Worm (Caenorhabditis elegans) whole organism, L4 larva: Measurements from ENCODE around the gene col-34.
A peak's percentile ranks its signal among the peaks of the same experiment; 100 is the strongest.

ENCODE experiments used
- D1046.2 ChIP-seq: fragments of 200-800 bp; sonication (Bioruptor generic); IDR thresholded peaks from 2 replicates; pipeline ENCODE4 v1.3.6; 2022; ENCODE audit warnings: missing genetic modification characterization, missing compliant biosample characterization
- F26F4.8 ChIP-seq: fragments of 200-800 bp; sonication (Bioruptor generic); conservative IDR thresholded peaks from 2 replicates; pipeline ENCODE4 v1.3.6; 2022; ENCODE audit warnings: missing genetic modification characterization, missing compliant biosample characterization
- F37D6.2 ChIP-seq: sonication (generic microtip); optimal IDR thresholded peaks from 2 replicates; lab custom pipeline; 2016; ENCODE audit warnings: mild to moderate bottlenecking, missing genetic modification characterization, missing compliant biosample characterization
- F44E2.7 ChIP-seq: fragments of 200-800 bp; sonication (Bioruptor generic); IDR thresholded peaks from 2 replicates; pipeline ENCODE4 v2.1.2; 2022; ENCODE audit warnings: missing genetic modification characterization, missing compliant biosample characterization
- T20F7.1 ChIP-seq: fragments of 200-800 bp; sonication (Bioruptor generic); optimal IDR thresholded peaks from 2 replicates; lab custom pipeline; 2018; ENCODE audit warnings: mild to moderate bottlenecking, missing genetic modification characterization, missing compliant biosample characterization
- T26A8.4 ChIP-seq: fragments of 200-800 bp; sonication (Bioruptor generic); IDR thresholded peaks from 2 replicates; pipeline ENCODE4 v1.3.6; 2022; ENCODE audit warnings: missing genetic modification characterization, missing compliant biosample characterization
- Y105C5A.15 ChIP-seq: fragments of 200-800 bp; sonication (Bioruptor generic); IDR thresholded peaks from 2 replicates; pipeline ENCODE4 v1.3.6; 2022; ENCODE audit warnings: missing genetic modification characterization, missing compliant biosample characterization
- aha-1 ChIP-seq: fragments of 150-350 bp; peaks from one replicate; lab custom pipeline; 2014; ENCODE audit warnings: missing biosample characterization, missing genetic modification characterization
- aly-2 ChIP-seq: sonication (generic microtip); optimal IDR thresholded peaks from 2 replicates; lab custom pipeline; 2018; ENCODE audit warnings: missing biosample characterization, missing genetic modification characterization
- ama-1 ChIP-seq: fragments of 150-350 bp; optimal IDR thresholded peaks from 2 replicates; lab custom pipeline; 2014; ENCODE audit warnings: inconsistent platforms, mixed read lengths
- attf-4 ChIP-seq: sonication (generic microtip); optimal IDR thresholded peaks from 3 replicates; lab custom pipeline; 2017; ENCODE audit warnings: missing biosample characterization, missing genetic modification characterization
- ceh-82 ChIP-seq: sonication (generic microtip); optimal IDR thresholded peaks from 2 replicates; lab custom pipeline; 2017; ENCODE audit warnings: missing biosample characterization, missing genetic modification characterization
- ces-1 ChIP-seq: fragments of 150-350 bp; sonication (generic microtip); optimal IDR thresholded peaks from 4 replicates; lab custom pipeline; 2014; ENCODE audit warnings: missing biosample characterization, missing genetic modification reagents, missing genetic modification characterization
- ctbp-1 ChIP-seq: fragments of 200-800 bp; sonication (Bioruptor generic); IDR thresholded peaks from 2 replicates; pipeline ENCODE4 v1.3.6; 2022; ENCODE audit warnings: missing genetic modification reagents, missing genetic modification characterization, missing compliant biosample characterization
- daf-16 ChIP-seq, 3 experiments: sonication (generic microtip); optimal IDR thresholded peaks; 2 replicates each; lab custom pipeline; 2016 to 2017; ENCODE audit warnings: missing genetic modification characterization in 3 of 3, missing genetic modification reagents in 3 of 3, mild to moderate bottlenecking in 2 of 3, missing compliant biosample characterization in 2 of 3, missing biosample characterization in 1 of 3, moderate library complexity in 1 of 3
- daf-19 ChIP-seq: fragments of 200-800 bp; sonication (Bioruptor generic); conservative IDR thresholded peaks from 2 replicates; pipeline ENCODE4 v1.3.6; 2022; ENCODE audit warnings: missing genetic modification characterization, missing compliant biosample characterization
- daf-8 ChIP-seq: fragments of 200-800 bp; sonication (Bioruptor generic); IDR thresholded peaks from 2 replicates; pipeline ENCODE4 v1.3.6; 2022; ENCODE audit warnings: missing genetic modification characterization, missing compliant biosample characterization
- dmd-6 ChIP-seq: fragments of 200-800 bp; sonication (Bioruptor generic); IDR thresholded peaks from 2 replicates; pipeline ENCODE4 v1.3.6; 2022; ENCODE audit warnings: missing genetic modification reagents, missing genetic modification characterization, missing compliant biosample characterization
- dmd-8 ChIP-seq: fragments of 200-800 bp; sonication (Bioruptor generic); IDR thresholded peaks from 2 replicates; pipeline ENCODE4 v1.3.6; 2022; ENCODE audit warnings: missing genetic modification characterization, missing compliant biosample characterization
- dpl-1 ChIP-seq: fragments of 150-350 bp; optimal IDR thresholded peaks from 2 replicates; lab custom pipeline; 2014; ENCODE audit warnings: missing biosample characterization, missing genetic modification reagents, missing genetic modification characterization
- egl-43 ChIP-seq: fragments of 200-800 bp; sonication (Bioruptor generic); IDR thresholded peaks from 2 replicates; pipeline ENCODE4 v1.3.6; 2022; ENCODE audit warnings: missing genetic modification reagents, missing genetic modification characterization, missing compliant biosample characterization
- fos-1 ChIP-seq: fragments of 150-350 bp; optimal IDR thresholded peaks from 2 replicates; lab custom pipeline; 2014; ENCODE audit warnings: missing biosample characterization, missing genetic modification characterization
- gei-8 ChIP-seq: fragments of 200-800 bp; sonication (Bioruptor generic); optimal IDR thresholded peaks from 2 replicates; lab custom pipeline; 2018; ENCODE audit warnings: mild to moderate bottlenecking, missing genetic modification characterization, missing compliant biosample characterization
- hif-1 ChIP-seq, 2 experiments: sonication (generic microtip); optimal IDR thresholded peaks; 2 replicates each; lab custom pipeline; 2016 to 2017; ENCODE audit warnings: missing compliant biosample characterization in 2 of 2, missing genetic modification characterization in 2 of 2, missing genetic modification reagents in 2 of 2, missing genotype in 2 of 2, mild to moderate bottlenecking in 1 of 2
- hlh-30 ChIP-seq: sonication (generic microtip); optimal IDR thresholded peaks from 2 replicates; lab custom pipeline; 2017; ENCODE audit warnings: antibody characterized with exemption, mild to moderate bottlenecking, missing genetic modification characterization, missing compliant biosample characterization; ENCODE audit not compliant: insufficient read depth
- hmg-1.1 ChIP-seq: fragments of 200-800 bp; sonication (Bioruptor generic); IDR thresholded peaks from 2 replicates; pipeline ENCODE4 v1.3.6; 2022; ENCODE audit warnings: missing genetic modification reagents, missing genetic modification characterization, missing compliant biosample characterization
- lim-7 ChIP-seq: fragments of 200-800 bp; sonication (Bioruptor generic); IDR thresholded peaks from 2 replicates; pipeline ENCODE4 v1.3.6; 2022; ENCODE audit warnings: missing genetic modification characterization, missing compliant biosample characterization
- lin-15B ChIP-seq: fragments of 150-350 bp; sonication (generic microtip); optimal IDR thresholded peaks from 3 replicates; lab custom pipeline; 2014; ENCODE audit warnings: missing biosample characterization, missing genetic modification characterization
- lin-29 ChIP-seq: fragments of 200-800 bp; sonication (Bioruptor generic); IDR thresholded peaks from 2 replicates; pipeline ENCODE4 v1.3.6; 2022; ENCODE audit warnings: missing genetic modification reagents, missing genetic modification characterization, missing compliant biosample characterization
- lin-39 ChIP-seq: fragments of 150-350 bp; optimal IDR thresholded peaks from 2 replicates; lab custom pipeline; 2014; ENCODE audit warnings: missing biosample characterization, missing genetic modification reagents, missing genetic modification characterization
- mdt-29 ChIP-seq: fragments of 200-800 bp; sonication (Bioruptor generic); IDR thresholded peaks from 2 replicates; pipeline ENCODE4 v1.3.6; 2022; ENCODE audit warnings: missing genetic modification reagents, missing genetic modification characterization, missing compliant biosample characterization
- nhr-11 ChIP-seq: fragments of 150-350 bp; optimal IDR thresholded peaks from 2 replicates; lab custom pipeline; 2014; ENCODE audit warnings: missing biosample characterization, missing genetic modification characterization
- nhr-237 ChIP-seq: sonication (generic microtip); optimal IDR thresholded peaks from 2 replicates; lab custom pipeline; 2017; ENCODE audit warnings: missing biosample characterization, missing genetic modification characterization
- nhr-28 ChIP-seq: fragments of 150-350 bp; optimal IDR thresholded peaks from 2 replicates; lab custom pipeline; 2014; ENCODE audit warnings: missing biosample characterization, missing genetic modification characterization
- nhr-42 ChIP-seq: fragments of 200-800 bp; sonication (Bioruptor generic); IDR thresholded peaks from 2 replicates; pipeline ENCODE4 v1.3.6; 2022; ENCODE audit warnings: missing genetic modification characterization, missing compliant biosample characterization
- pha-4 ChIP-seq, 2 experiments: fragments of 150-350 bp in 1 of 2; fragments of 200-800 bp in 1 of 2; sonication (Bioruptor generic) in 1 of 2; IDR thresholded peaks in 1 of 2; optimal IDR thresholded peaks in 1 of 2; 2 replicates each; pipeline versions ENCODE4 v1.3.6 to Lab custom; 2014 to 2022; ENCODE audit warnings: missing genetic modification characterization in 2 of 2, missing genetic modification reagents in 2 of 2, missing biosample characterization in 1 of 2, missing compliant biosample characterization in 1 of 2
- pqm-1 ChIP-seq: sonication (generic microtip); optimal IDR thresholded peaks from 2 replicates; lab custom pipeline; 2017; ENCODE audit warnings: missing biosample characterization, missing genetic modification characterization
- set-16 ChIP-seq: fragments of 200-800 bp; sonication (Bioruptor generic); IDR thresholded peaks from 2 replicates; pipeline ENCODE4 v1.3.6; 2022; ENCODE audit warnings: missing genetic modification reagents, missing genetic modification characterization, missing compliant biosample characterization
- skn-1 ChIP-seq: fragments of 150-350 bp; optimal IDR thresholded peaks from 2 replicates; lab custom pipeline; 2014; ENCODE audit warnings: missing biosample characterization, missing genetic modification characterization
- spr-1 ChIP-seq: sonication (generic microtip); optimal IDR thresholded peaks from 2 replicates; lab custom pipeline; 2016; ENCODE audit warnings: mild to moderate bottlenecking, missing genetic modification characterization, missing compliant biosample characterization
- spr-3 ChIP-seq: fragments of 200-800 bp; sonication (Bioruptor generic); optimal IDR thresholded peaks from 2 replicates; lab custom pipeline; 2018; ENCODE audit warnings: mild to moderate bottlenecking, missing genetic modification characterization, missing compliant biosample characterization
- unc-39 ChIP-seq: sonication (generic microtip); optimal IDR thresholded peaks from 2 replicates; lab custom pipeline; 2017; ENCODE audit warnings: missing biosample characterization, missing genetic modification characterization
- zag-1 ChIP-seq: fragments of 150-350 bp; optimal IDR thresholded peaks from 2 replicates; lab custom pipeline; 2014; ENCODE audit warnings: missing biosample characterization, missing genetic modification characterization
- zfp-2 ChIP-seq: sonication (generic microtip); optimal IDR thresholded peaks from 2 replicates; lab custom pipeline; 2016; ENCODE audit warnings: mild to moderate bottlenecking, missing genetic modification characterization, missing compliant biosample characterization
- ztf-11 ChIP-seq: fragments of 150-350 bp; optimal IDR thresholded peaks from 2 replicates; lab custom pipeline; 2014; ENCODE audit warnings: missing biosample characterization, missing genetic modification characterization

The col-34 gene

DNA sequence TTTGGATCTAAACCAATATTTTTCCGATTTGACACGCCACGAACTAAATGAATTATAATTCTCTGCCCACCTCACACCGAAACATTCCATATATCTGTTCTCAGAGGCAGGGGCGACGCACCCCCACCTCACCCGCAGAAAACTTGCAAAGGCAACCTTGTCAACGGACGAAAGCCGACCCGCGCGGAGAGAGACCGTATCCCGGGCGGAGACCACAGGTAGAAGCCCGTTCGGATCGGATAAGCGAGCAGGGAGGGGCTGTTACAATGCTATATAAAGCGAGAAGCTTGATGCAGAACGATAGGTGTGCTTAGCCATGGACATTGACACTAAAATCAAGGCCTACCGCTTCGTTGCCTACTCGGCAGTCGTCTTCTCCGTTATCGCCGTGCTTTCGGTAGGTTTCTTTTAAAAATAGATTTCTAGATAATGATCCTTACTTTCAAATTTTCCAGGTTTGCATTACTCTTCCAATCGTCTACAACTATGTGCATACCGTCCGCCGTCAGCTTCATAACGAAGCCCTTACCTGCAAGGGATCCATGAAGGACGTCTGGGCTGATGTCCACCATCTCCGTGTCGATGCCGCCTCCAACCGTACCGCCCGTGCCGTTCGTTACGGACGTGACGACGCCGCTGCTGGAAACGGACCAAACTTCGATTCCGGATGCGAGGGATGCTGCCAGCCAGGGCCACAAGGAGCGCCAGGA lies 8.9 kb downstream of the col-34 start, which contains the start of the genes zipt-2.2 and dpy-13:
Gene zipt-2.2 (minus strand): TSS at position 51 of the 710 bp plus-strand sequence.
Gene dpy-13 (plus strand): TSS at position 300 of the 710 bp plus-strand sequence.
- TF ChIP-seq lin-29: no peak
- no peak for TF ChIP-seq nhr-42 (GFP tag; lab: Robert Waterston, UW)
- TF ChIP-seq ztf-11 (tag; lab: Kevin White, UChicago): no peak
- no peak for TF ChIP-seq F37D6.2
- TF ChIP-seq daf-16 (GFP tag; optimal IDR thresholded peaks at IDR 0.05; lab: Kevin White, UChicago): no peak
- no peak for TF ChIP-seq daf-16 (tag; optimal IDR thresholded peaks at IDR 0.05; lab: Kevin White, UChicago)
- TF ChIP-seq egl-43 (GFP tag; lab: Robert Waterston, UW): peak; percentile 73; the same call in 1 of the 2 replicates
- no peak for TF ChIP-seq hif-1 (tag; optimal IDR thresholded peaks at IDR 0.05; lab: Kevin White, UChicago)
- no peak for TF ChIP-seq daf-19
- no peak for TF ChIP-seq T20F7.1
- TF ChIP-seq ces-1: no peak
- TF ChIP-seq ama-1: peak; percentile 84
- TF ChIP-seq mdt-29 (GFP tag; lab: Robert Waterston, UW): no peak
- TF ChIP-seq pqm-1 (tag; lab: Kevin White, UChicago): no peak
- no peak for TF ChIP-seq zfp-2 (tag; lab: Kevin White, UChicago)
- no peak for TF ChIP-seq fos-1 (tag; lab: Kevin White, UChicago)
- no peak for TF ChIP-seq F44E2.7 (GFP tag; lab: Robert Waterston, UW)
- TF ChIP-seq lim-7: 0 out of 2 replicates have a peak, but pooled peaks have one; percentile 11
- no peak for TF ChIP-seq unc-39 (tag; lab: Kevin White, UChicago)
- TF ChIP-seq aha-1: no peak
- TF ChIP-seq T26A8.4 (GFP tag; lab: Robert Waterston, UW): peak; percentile 67; the same call in 1 of the 2 replicates
- TF ChIP-seq D1046.2 (GFP tag; lab: Robert Waterston, UW): no peak
- no peak for TF ChIP-seq spr-3 (GFP tag; lab: Kevin White, UChicago)
- no peak for TF ChIP-seq ceh-82 (tag; lab: Kevin White, UChicago)
- no peak for TF ChIP-seq hlh-30 (tag; lab: Kevin White, UChicago)
- no peak for TF ChIP-seq dpl-1 (GFP tag; lab: Kevin White, UChicago)
- TF ChIP-seq skn-1 (tag; lab: Kevin White, UChicago): no peak
- no peak for TF ChIP-seq dmd-6 (GFP tag; lab: Robert Waterston, UW)
- TF ChIP-seq lin-39 (tag; lab: Kevin White, UChicago): no peak
- no peak for TF ChIP-seq pha-4 (GFP tag; IDR thresholded peaks at IDR 0.05; lab: Robert Waterston, UW)
- no peak for TF ChIP-seq pha-4 (tag; optimal IDR thresholded peaks at IDR 0.05; lab: Kevin White, UChicago)
- TF ChIP-seq zag-1 (tag; lab: Kevin White, UChicago): no peak
- TF ChIP-seq gei-8: no peak
- TF ChIP-seq hmg-1.1 (GFP tag; lab: Robert Waterston, UW): no peak
- TF ChIP-seq lin-15B: no peak
- no peak for TF ChIP-seq aly-2
- TF ChIP-seq nhr-28 (tag; lab: Kevin White, UChicago): peak; percentile 8
- TF ChIP-seq nhr-237 (tag; lab: Kevin White, UChicago): no peak
- TF ChIP-seq dmd-8 (GFP tag; lab: Robert Waterston, UW): no peak
- no peak for TF ChIP-seq spr-1
- no peak for TF ChIP-seq ctbp-1

ce11 chrIV:4227917-4228316 lies 16.5 kb downstream of the col-34 start, which contains the start of gene srbc-70:
TSS of gene srbc-70 (minus strand) at chrIV:4228017.
- no peak for TF ChIP-seq set-16
- TF ChIP-seq ctbp-1: no peak
- no peak for TF ChIP-seq Y105C5A.15
- TF ChIP-seq F26F4.8: no peak
- TF ChIP-seq hmg-1.1 (GFP tag; lab: Robert Waterston, UW): no peak
- TF ChIP-seq daf-19: no peak
- no peak for TF ChIP-seq daf-8 (GFP tag; lab: Robert Waterston, UW)
- TF ChIP-seq attf-4 (tag; lab: Kevin White, UChicago): no peak
- TF ChIP-seq F37D6.2: no peak
- no peak for TF ChIP-seq spr-3 (GFP tag; lab: Kevin White, UChicago)
- TF ChIP-seq spr-1: no peak
- no peak for TF ChIP-seq nhr-11
- no peak for TF ChIP-seq hif-1 (tag; optimal IDR thresholded peaks at IDR 0.05; lab: Kevin White, UChicago)
- TF ChIP-seq ceh-82 (tag; lab: Kevin White, UChicago): no peak
- TF ChIP-seq nhr-28 (tag; lab: Kevin White, UChicago): no peak
- TF ChIP-seq, all 104 proteins: peak for 0
